Worm (Caenorhabditis elegans) whole organism, L1 larva: ENCODE measurements around the gene metl-9.

ENCODE experiments used
- ceh-8 ChIP-seq: fragments of 200-800 bp; sonication (Bioruptor generic); optimal IDR thresholded peaks from 2 replicates; lab custom pipeline; 2018; ENCODE audit warnings: mild to moderate bottlenecking, missing genetic modification characterization, moderate library complexity, missing compliant biosample characterization
- fos-1 ChIP-seq: fragments of 150-350 bp; optimal IDR thresholded peaks from 2 replicates; lab custom pipeline; 2014; ENCODE audit warnings: missing biosample characterization, missing genetic modification characterization
- lin-13 ChIP-seq: fragments of 150-350 bp; optimal IDR thresholded peaks from 2 replicates; lab custom pipeline; 2014; ENCODE audit warnings: missing biosample characterization, missing genetic modification reagents, missing genetic modification characterization
- lin-14 ChIP-seq: fragments of 200-800 bp; sonication (Bioruptor generic); optimal IDR thresholded peaks from 2 replicates; lab custom pipeline; 2018; ENCODE audit warnings: mild to moderate bottlenecking, missing genetic modification characterization, moderate library complexity, missing compliant biosample characterization
- nhr-11 ChIP-seq: fragments of 150-350 bp; optimal IDR thresholded peaks from 2 replicates; lab custom pipeline; 2014; ENCODE audit warnings: missing biosample characterization, missing genetic modification characterization
- nhr-47 ChIP-seq: sonication (generic microtip); optimal IDR thresholded peaks from 2 replicates; lab custom pipeline; 2016; ENCODE audit warnings: mild to moderate bottlenecking, missing genetic modification characterization, moderate library complexity, missing compliant biosample characterization
- ztf-11 ChIP-seq, 2 experiments: sonication (generic microtip); optimal IDR thresholded peaks; 2 replicates each; lab custom pipeline; 2016 to 2017; ENCODE audit warnings: missing genetic modification characterization in 2 of 2, missing biosample characterization in 1 of 2, missing compliant biosample characterization in 1 of 2

DNA sequence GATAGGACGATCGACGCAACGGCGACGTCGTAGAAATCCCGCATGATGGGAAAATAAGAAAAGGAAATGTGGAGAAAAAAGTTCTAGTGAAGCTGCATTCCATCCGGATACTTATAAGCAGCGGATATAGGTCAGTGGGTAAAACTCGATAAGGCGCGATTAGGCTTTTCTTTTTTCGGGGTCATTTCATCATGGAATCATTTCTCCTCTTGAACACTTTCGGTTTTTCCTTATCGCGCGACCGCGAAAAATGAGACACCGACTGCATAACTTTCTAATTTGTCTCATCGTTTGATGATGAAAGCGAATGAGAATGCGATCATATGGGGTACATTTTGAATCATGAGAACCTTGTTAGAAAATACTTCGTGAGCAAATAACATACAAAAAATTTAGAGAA lies 28.6 kb downstream of the metl-9 start, which contains the start of gene dpy-8:
- no peak for TF ChIP-seq lin-13 (GFP tag; lab: Kevin White, UChicago)
- no peak for TF ChIP-seq lin-14 (GFP tag; lab: Kevin White, UChicago)
- TF ChIP-seq nhr-11 (tag; lab: Kevin White, UChicago): no peak
- TF ChIP-seq nhr-47 (tag; lab: Kevin White, UChicago): no peak
- TF ChIP-seq fos-1 (tag; lab: Kevin White, UChicago): no peak
- no peak for TF ChIP-seq ztf-11 (tag; optimal IDR thresholded peaks at IDR 0.05; lab: Kevin White, UChicago)
- no peak for TF ChIP-seq ceh-8 (GFP tag; lab: Kevin White, UChicago)
